Worm (Caenorhabditis elegans): ENCODE data around the gene H04D03.4.

Gene H04D03.4

ce11 chrIII:10461164-10461546 is 10.2 kb upstream of the H04D03.4 start, which contains the start of gene atx-2 (continued):
- TF ChIP-seq nhr-19 (GFP tag; conservative IDR thresholded peaks at IDR 0.05) = peak; percentile 79
- TF ChIP-seq skn-1 (tag; optimal IDR thresholded peaks at IDR 0.05) = peak; percentile 73
- peak; percentile 60; the same call in 1 of the 2 replicates for TF ChIP-seq unc-98 (GFP tag; IDR thresholded peaks at IDR 0.05)
- TF ChIP-seq tbx-2 (tag; optimal IDR thresholded peaks at IDR 0.05) = peak; percentile 63
- TF ChIP-seq fkh-10 (GFP tag; optimal IDR thresholded peaks at IDR 0.05) = peak; percentile 76
- TF ChIP-seq rnt-1 (tag; optimal IDR thresholded peaks at IDR 0.05) = peak; percentile 96
- peak; percentile 65 for TF ChIP-seq isw-1 (GFP tag; IDR thresholded peaks at IDR 0.05)
- TF ChIP-seq aly-2 (tag; optimal IDR thresholded peaks at IDR 0.05) = no peak

DNA sequence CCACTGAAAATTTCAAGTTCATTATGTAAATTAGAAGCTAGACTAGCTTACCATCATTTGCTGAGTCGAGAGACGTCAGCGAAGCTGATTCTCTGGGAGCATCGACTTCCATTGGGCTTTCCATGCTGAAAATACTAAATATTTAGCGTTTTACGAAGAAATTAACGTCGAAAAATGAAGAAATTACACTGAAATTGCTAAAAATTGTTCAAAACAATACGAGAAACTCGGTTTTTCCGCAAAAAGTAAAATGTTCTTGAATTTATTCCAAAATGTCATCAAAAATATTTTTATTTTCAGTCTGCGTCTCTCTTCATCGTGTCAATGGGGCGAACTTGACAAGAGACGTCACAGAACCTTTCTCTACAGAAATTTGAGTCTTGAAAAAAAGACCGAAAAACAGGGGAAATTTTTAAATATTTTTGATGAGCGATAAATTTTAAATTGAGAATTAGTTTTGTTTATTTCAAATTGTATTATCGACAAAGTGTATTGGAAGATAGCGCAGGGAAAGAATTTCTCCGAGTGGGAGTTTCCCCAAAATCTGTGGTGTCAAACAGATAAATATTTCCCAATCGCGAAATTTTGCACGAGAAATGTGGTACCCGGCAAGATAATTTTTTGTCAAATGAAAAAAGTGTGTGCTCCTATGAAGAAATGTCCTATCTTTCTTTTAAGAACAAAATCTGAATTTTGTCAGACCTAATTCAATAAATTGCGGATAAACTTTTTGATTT is 9.7 kb upstream of the H04D03.4 start, which contains the start of gene ecps-1:
Gene ecps-1, minus strand, starts transcription at position 125 of the 737 bp plus-strand sequence.
- TF ChIP-seq ceh-88 (GFP tag; IDR thresholded peaks at IDR 0.05) (peak; percentile 90), fos-1 (tag; optimal IDR thresholded peaks at IDR 0.05) (peak; percentile 88), ztf-4 (tag; optimal IDR thresholded peaks at IDR 0.05) (peak; percentile 51), ama-1 (optimal IDR thresholded peaks at IDR 0.05) (no peak), xbp-1 (tag; optimal IDR thresholded peaks at IDR 0.05) (peak; percentile 92), swsn-7 (tag; optimal IDR thresholded peaks at IDR 0.05) (peak; percentile 91), lin-15B (tag; optimal IDR thresholded peaks at IDR 0.05) (peak; percentile 93), dpl-1 (GFP tag; optimal IDR thresholded peaks at IDR 0.05) (peak; percentile 72 to 84 (median 83)), tlp-1 (tag; optimal IDR thresholded peaks at IDR 0.05) (no peak), sox-4 (tag; optimal IDR thresholded peaks at IDR 0.05) (peak; percentile 91), nhr-90 (tag; optimal IDR thresholded peaks at IDR 0.05; ENCODE audit: poor library complexity) (peak; percentile 96), irx-1 (tag; optimal IDR thresholded peaks at IDR 0.05) (peak; percentile 76), lsy-2 (tag; optimal IDR thresholded peaks at IDR 0.05) (peak; percentile 92), unc-130 (tag; optimal IDR thresholded peaks at IDR 0.05) (peak; percentile 0), mep-1 (tag; optimal IDR thresholded peaks at IDR 0.05) (peak; percentile 96), nhr-76 (tag; optimal IDR thresholded peaks at IDR 0.05) (no peak), mdl-1 (tag; optimal IDR thresholded peaks at IDR 0.05) (peak in 1 of 2 experiments; percentile 47), egl-27 (tag; optimal IDR thresholded peaks at IDR 0.05) (peak in 1 of 2 experiments; percentile 22), efl-3 (GFP tag; optimal IDR thresholded peaks at IDR 0.05) (no peak), C34B4.2 (tag; optimal IDR thresholded peaks at IDR 0.05) (no peak), elt-2 (tag; optimal IDR thresholded peaks at IDR 0.05) (peak; percentile 61), nhr-237 (tag; optimal IDR thresholded peaks at IDR 0.05) (peak; percentile 68), ceh-8 (GFP tag; optimal IDR thresholded peaks at IDR 0.05) (peak; percentile 76), C04F5.9 (tag; optimal IDR thresholded peaks at IDR 0.05) (peak; percentile 81), hpl-2 (GFP tag; optimal IDR thresholded peaks at IDR 0.05) (peak; percentile 86), unc-30 (tag; optimal IDR thresholded peaks at IDR 0.05) (no peak), egl-13 (tag; optimal IDR thresholded peaks at IDR 0.05) (peak; percentile 81), jun-1 (tag; optimal IDR thresholded peaks at IDR 0.05) (peak; percentile 81), dsc-1 (tag; optimal IDR thresholded peaks at IDR 0.05) (peak; percentile 80), lin-39 (tag; optimal IDR thresholded peaks at IDR 0.05) (peak; percentile 83), fkh-10 (GFP tag; optimal IDR thresholded peaks at IDR 0.05) (peak; percentile 78), F16B12.6 (tag; optimal IDR thresholded peaks at IDR 0.05) (peak; percentile 69), pqm-1 (tag; optimal IDR thresholded peaks at IDR 0.05) (peak; percentile 72), aly-2 (tag; optimal IDR thresholded peaks at IDR 0.05) (peak; percentile 89), isw-1 (GFP tag; IDR thresholded peaks at IDR 0.05) (peak; percentile 86), lin-13 (GFP tag; optimal IDR thresholded peaks at IDR 0.05) (peak; percentile 83), Y116A8C.19 (tag; optimal IDR thresholded peaks at IDR 0.05; ENCODE audit: borderline replicate concordance) (peak; percentile 21), efl-1 (optimal IDR thresholded peaks at IDR 0.05) (peak; percentile 88 to 92), efl-1 (GFP tag; optimal IDR thresholded peaks at IDR 0.05 in 1 of 2) (peak; percentile 78 to 98), nhr-85 (tag) (peak; percentile 92), skn-1 (tag; optimal IDR thresholded peaks at IDR 0.05) (peak; percentile 98), lin-35 (GFP tag; optimal IDR thresholded peaks at IDR 0.05) (peak; percentile 81 to 90), aha-1 (tag; optimal IDR thresholded peaks at IDR 0.05) (no peak), blmp-1 (tag; optimal IDR thresholded peaks at IDR 0.05) (no peak), zip-4 (GFP tag; optimal IDR thresholded peaks at IDR 0.05) (peak; percentile 70), pax-3 (tag; optimal IDR thresholded peaks at IDR 0.05) (peak; percentile 93)
